Fruit fly (Drosophila melanogaster) whole organism, prepupa: Measurements from ENCODE around the gene IscU.

ENCODE experiments used
- Blimp-1 ChIP-seq: fragments of 200-800 bp; sonication (Bioruptor generic); optimal IDR thresholded peaks from 3 replicates; lab custom pipeline; 2017; ENCODE audit warnings: missing biosample characterization, missing genetic modification characterization, mild to moderate bottlenecking, moderate library complexity, missing genetic modification reagents
- CG10669 ChIP-seq: fragments of 200-800 bp; sonication (Bioruptor generic); optimal IDR thresholded peaks from 3 replicates; lab custom pipeline; 2018; ENCODE audit warnings: missing biosample characterization, mild to moderate bottlenecking, missing genetic modification characterization, moderate library complexity
- CG11294 ChIP-seq: fragments of 200-800 bp; sonication (Bioruptor generic); IDR thresholded peaks from 2 replicates; pipeline ENCODE4 v1.3.6; 2022; ENCODE audit warnings: missing biosample characterization, missing genetic modification characterization
- CG11762 ChIP-seq: fragments of 200-800 bp; sonication (Bioruptor generic); optimal IDR thresholded peaks from 3 replicates; lab custom pipeline; 2016; ENCODE audit warnings: missing biosample characterization, missing genetic modification characterization; ENCODE audit not compliant: insufficient read depth
- CG15336 ChIP-seq: fragments of 200-800 bp; sonication (Bioruptor generic); IDR thresholded peaks from 2 replicates; pipeline ENCODE4 v1.3.6; 2022; ENCODE audit warnings: missing biosample characterization, missing genetic modification characterization
- CG1621 ChIP-seq: fragments of 200-800 bp; sonication (Bioruptor generic); optimal IDR thresholded peaks from 3 replicates; lab custom pipeline; 2018; ENCODE audit warnings: missing biosample characterization, mild to moderate bottlenecking, missing genetic modification characterization
- CG16779 ChIP-seq: fragments of 200-800 bp; sonication (Bioruptor generic); optimal IDR thresholded peaks from 3 replicates; lab custom pipeline; 2017; ENCODE audit warnings: missing biosample characterization, mild to moderate bottlenecking, missing genetic modification characterization
- CG3919 ChIP-seq: fragments of 200-800 bp; sonication (Bioruptor generic); optimal IDR thresholded peaks from 3 replicates; lab custom pipeline; 2016; ENCODE audit warnings: missing biosample characterization, missing genetic modification characterization
- CG4318 ChIP-seq: fragments of 200-800 bp; sonication (Bioruptor generic); optimal IDR thresholded peaks from 3 replicates; lab custom pipeline; 2017; ENCODE audit warnings: missing biosample characterization, mild to moderate bottlenecking, missing genetic modification characterization
- CG6163 ChIP-seq: fragments of 200-800 bp; sonication (Bioruptor generic); IDR thresholded peaks from 3 replicates; pipeline ENCODE4 v1.3.6; 2022; ENCODE audit warnings: missing biosample characterization, missing genetic modification characterization
- CG6276 ChIP-seq: fragments of 200-800 bp; sonication (Bioruptor generic); optimal IDR thresholded peaks from 2 replicates; lab custom pipeline; 2017; ENCODE audit warnings: missing biosample characterization, mild to moderate bottlenecking, missing genetic modification characterization
- CG6808 ChIP-seq: fragments of 200-800 bp; sonication (Bioruptor generic); optimal IDR thresholded peaks from 3 replicates; lab custom pipeline; 2017; ENCODE audit warnings: missing biosample characterization, missing genetic modification characterization, mild to moderate bottlenecking, moderate library complexity, missing genetic modification reagents
- CG8119 ChIP-seq: fragments of 200-800 bp; sonication (Bioruptor generic); IDR thresholded peaks from 3 replicates; pipeline ENCODE4 v1.3.6; 2022; ENCODE audit warnings: missing biosample characterization, missing genetic modification characterization
- Hr38 ChIP-seq: sonication (Bioruptor generic); optimal IDR thresholded peaks from 2 replicates; lab custom pipeline; 2016; ENCODE audit warnings: missing biosample characterization, missing genetic modification characterization
- Hr39 ChIP-seq: fragments of 200-800 bp; sonication (Bioruptor generic); optimal IDR thresholded peaks from 2 replicates; lab custom pipeline; 2016; ENCODE audit warnings: missing biosample characterization, missing genetic modification characterization
- Hr4 ChIP-seq: fragments of 200-800 bp; sonication (Bioruptor generic); optimal IDR thresholded peaks from 3 replicates; lab custom pipeline; 2016; ENCODE audit warnings: missing biosample characterization, missing genetic modification characterization
- Lpt ChIP-seq: fragments of 200-800 bp; sonication (Bioruptor generic); optimal IDR thresholded peaks from 3 replicates; lab custom pipeline; 2016; ENCODE audit warnings: missing biosample characterization, missing genetic modification characterization
- OdsH ChIP-seq: fragments of 200-800 bp; sonication (Bioruptor generic); optimal IDR thresholded peaks from 3 replicates; lab custom pipeline; 2016; ENCODE audit warnings: missing biosample characterization, missing genetic modification characterization
- Sox102F ChIP-seq: fragments of 200-800 bp; sonication (Bioruptor generic); optimal IDR thresholded peaks from 2 replicates; lab custom pipeline; 2016; ENCODE audit warnings: missing biosample characterization, mild to moderate bottlenecking, missing genetic modification characterization
- Sox14 ChIP-seq: fragments of 200-800 bp; sonication (Bioruptor generic); optimal IDR thresholded peaks from 3 replicates; lab custom pipeline; 2016; ENCODE audit warnings: missing biosample characterization, missing genetic modification characterization
- Sox15 ChIP-seq: fragments of 200-800 bp; sonication (Bioruptor generic); optimal IDR thresholded peaks from 3 replicates; lab custom pipeline; 2016; ENCODE audit warnings: missing biosample characterization, missing genetic modification characterization
- acj6 ChIP-seq: fragments of 200-800 bp; sonication (Bioruptor generic); optimal IDR thresholded peaks from 3 replicates; lab custom pipeline; 2016; ENCODE audit warnings: missing biosample characterization, missing genetic modification characterization
- dac ChIP-seq: fragments of 200-800 bp; sonication (Bioruptor generic); optimal IDR thresholded peaks from 2 replicates; lab custom pipeline; 2017; ENCODE audit warnings: missing biosample characterization, mild to moderate bottlenecking, missing genetic modification characterization
- eg ChIP-seq: fragments of 200-800 bp; sonication (Bioruptor generic); IDR thresholded peaks from 3 replicates; pipeline ENCODE4 v1.3.6; 2022; ENCODE audit warnings: missing biosample characterization, missing genetic modification characterization
- ss ChIP-seq, 2 experiments: fragments of 200-800 bp; sonication (Bioruptor generic); optimal IDR thresholded peaks; 2 replicates in 1 of 2; 3 replicates in 1 of 2; lab custom pipeline; 2017 to 2018; ENCODE audit warnings: mild to moderate bottlenecking in 2 of 2, missing biosample characterization in 2 of 2, missing genetic modification characterization in 2 of 2, moderate library complexity in 1 of 2
- svp ChIP-seq: fragments of 200-800 bp; sonication (Bioruptor generic); peaks from one replicate; lab custom pipeline; 2016; ENCODE audit warnings: missing biosample characterization, missing genetic modification characterization
- vri ChIP-seq: fragments of 200-800 bp; sonication (Bioruptor generic); optimal IDR thresholded peaks from 3 replicates; lab custom pipeline; 2016; ENCODE audit warnings: missing biosample characterization, mild to moderate bottlenecking, missing genetic modification characterization

The IscU gene

DNA sequence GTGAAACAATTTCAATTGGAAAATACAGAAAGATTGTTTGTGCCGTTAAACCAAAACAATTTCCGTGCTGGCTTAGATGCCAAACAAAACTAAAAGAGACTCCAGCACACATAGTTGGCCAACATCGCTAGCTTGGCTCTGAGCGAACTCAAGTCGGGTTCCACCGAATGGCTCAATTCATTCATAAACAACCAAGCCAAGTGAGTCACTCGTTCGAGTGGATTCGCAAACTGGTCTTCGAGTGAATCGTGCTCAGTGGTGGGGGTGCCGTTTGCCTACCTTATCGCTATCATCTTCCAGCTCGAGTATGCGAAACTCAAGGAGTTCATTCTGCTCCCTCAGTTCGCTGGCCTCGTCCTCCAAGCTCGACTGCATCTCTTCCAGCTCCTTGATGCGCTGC is 38.5 kb downstream of the IscU start:
- TF ChIP-seq ss (GFP tag; optimal IDR thresholded peaks at IDR 0.05; lab: Kevin White, UChicago) (no peak), CG10669 (GFP tag; lab: Kevin White, UChicago) (no peak), vri (GFP tag; lab: Kevin White, UChicago) (no peak), acj6 (GFP tag; lab: Kevin White, UChicago) (no peak), CG16779 (no peak), dac (GFP tag; lab: Kevin White, UChicago) (no peak), CG6163 (0 out of 3 replicates have a peak, but pooled peaks have one; percentile 18), Blimp-1 (GFP tag; lab: Kevin White, UChicago) (no peak)

dm6 chr3R:8784788-8785187 is 39.2 kb downstream of the IscU start:
- peak; percentile 75 for TF ChIP-seq CG15336 (GFP tag; lab: Robert Waterston, UW)
- peak; percentile 58; the same call in 2 of the 3 replicates for TF ChIP-seq CG6163
- 0 out of 2 replicates have a peak, but pooled peaks have one; percentile 25 for TF ChIP-seq CG11294
- TF ChIP-seq CG8119 (GFP tag; lab: Robert Waterston, UW): peak; percentile 67
- TF ChIP-seq svp (GFP tag; lab: Kevin White, UChicago): peak; percentile 39
- no peak for TF ChIP-seq CG11762 (GFP tag; lab: Kevin White, UChicago)
- TF ChIP-seq eg (GFP tag; lab: Robert Waterston, UW): peak; percentile 82
- TF ChIP-seq Hr38: no peak
- TF ChIP-seq, all 60 proteins: peak for 6

DNA sequence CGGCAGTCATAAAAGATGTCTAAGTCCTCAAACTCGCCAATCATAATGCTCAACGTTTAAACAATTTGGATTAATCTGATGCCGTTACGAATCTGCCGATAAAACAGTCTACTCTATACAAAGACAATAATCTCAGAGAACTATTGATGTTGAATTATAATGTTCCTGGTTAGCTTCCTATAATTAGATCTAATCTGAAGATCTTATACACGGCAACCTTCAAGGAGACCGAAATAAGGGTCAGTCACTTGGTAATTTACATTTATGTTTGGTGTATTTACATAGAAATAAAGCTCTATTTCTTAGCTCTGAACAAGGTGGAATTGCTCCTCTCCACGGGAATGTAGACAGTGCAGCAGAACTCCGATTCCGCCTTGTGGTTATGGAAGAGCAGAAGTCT is 43.3 kb downstream of the IscU start, which contains the start of gene CG33189:
Gene CG33189 (minus strand): TSS at position 101 of the 400 bp plus-strand sequence.
- TF ChIP-seq Hr39 (GFP tag; lab: Kevin White, UChicago) (no peak), CG6808 (GFP tag; lab: Kevin White, UChicago) (no peak), Sox14 (GFP tag; lab: Kevin White, UChicago) (no peak), CG15336 (GFP tag; lab: Robert Waterston, UW) (no peak), OdsH (GFP tag; lab: Kevin White, UChicago) (no peak), CG1621 (tag; lab: Kevin White, UChicago) (no peak), Lpt (GFP tag; lab: Kevin White, UChicago) (no peak), Sox15 (GFP tag; lab: Kevin White, UChicago) (no peak), CG6276 (GFP tag; lab: Kevin White, UChicago) (no peak), Hr38 (no peak), Hr4 (GFP tag; lab: Kevin White, UChicago) (no peak), Sox102F (no peak), eg (GFP tag; lab: Robert Waterston, UW) (no peak)
- TF ChIP-seq, all 60 proteins: peak for 0

DNA sequence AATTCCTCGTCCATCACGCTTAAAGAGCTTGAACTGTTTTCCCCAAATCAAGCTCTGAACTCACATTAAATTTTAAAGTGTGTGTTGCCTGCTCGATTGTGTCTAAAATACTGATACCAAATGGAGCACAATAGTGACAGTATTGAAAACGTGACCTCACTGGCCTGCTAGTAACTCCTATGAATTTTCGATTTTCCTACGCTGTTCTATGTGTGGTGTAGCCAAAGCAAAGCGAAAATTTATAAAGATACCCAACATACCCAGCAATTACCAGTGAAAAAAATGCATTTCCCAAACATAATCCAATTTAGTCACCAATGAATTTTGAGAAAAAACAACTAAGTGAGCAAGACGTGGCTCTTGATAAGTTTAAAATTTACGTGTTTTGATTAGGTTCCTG is 44.2 kb downstream of the IscU start, which contains the start of gene CG33191:
Gene CG33191 (minus strand): TSS at position 101 of the 400 bp plus-strand sequence.
- TF ChIP-seq CG1621 (tag; lab: Kevin White, UChicago): no peak
- no peak for TF ChIP-seq CG6808 (GFP tag; lab: Kevin White, UChicago)

DNA sequence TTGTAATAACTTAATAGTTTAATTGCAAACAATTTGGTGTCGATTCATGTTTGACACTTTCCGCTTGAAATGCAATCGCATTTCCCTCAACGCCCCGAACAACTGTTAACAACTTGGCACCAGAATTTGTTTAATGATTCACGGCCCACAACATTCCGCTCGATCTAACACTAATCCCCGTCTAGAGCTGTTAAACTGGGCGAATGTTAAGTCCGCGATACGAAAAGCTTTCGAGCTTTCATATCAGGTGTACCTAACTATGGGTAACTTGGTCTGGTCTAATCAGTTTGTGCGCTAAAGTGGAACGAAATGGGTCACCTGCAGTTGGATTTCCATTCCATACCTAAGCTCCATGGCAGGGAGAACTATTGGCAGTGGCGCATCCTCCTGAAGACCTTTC is 50.8 kb downstream of the IscU start, which contains the start of gene CG34301:
Gene CG34301 (plus strand): TSS at position 301 of the 400 bp plus-strand sequence.
- TF ChIP-seq CG4318 (GFP tag; lab: Kevin White, UChicago) (no peak), Lpt (GFP tag; lab: Kevin White, UChicago) (no peak), CG3919 (GFP tag; lab: Kevin White, UChicago) (no peak)
